Fruit fly (Drosophila melanogaster) Kc167 (cell line): ENCODE results near the gene Uxt.

Source experiments
- Myc ChIP-seq: fragments of >200 bp; optimal IDR thresholded peaks from 2 replicates; lab custom pipeline; 2017; ENCODE audit warnings: missing external identifiers
- Sin3A ChIP-seq: fragments of >200 bp; optimal IDR thresholded peaks from 2 replicates; lab custom pipeline; 2018; ENCODE audit warnings: missing external identifiers
- psq ChIP-seq: fragments of >200 bp; optimal IDR thresholded peaks from 2 replicates; lab custom pipeline; 2017; ENCODE audit warnings: missing external identifiers
- ttk ChIP-seq: sonication (Bioruptor generic); optimal IDR thresholded peaks from 2 replicates; lab custom pipeline; 2017; ENCODE audit warnings: missing external identifiers

- TF ChIP-seq Sin3A = no peak
- no peak for TF ChIP-seq psq (lab: Kevin White, UChicago)
- no peak for TF ChIP-seq Myc (lab: Kevin White, UChicago)
- TF ChIP-seq ttk (lab: Kevin White, UChicago) = no peak
Observed at dm6 chr2L:15249006-15249513, 7.3 kb upstream of the Uxt start.
